Worm (Caenorhabditis elegans) whole organism, L3 larva: ENCODE data around the gene pph-4.1.

ENCODE experiments used
- R02D3.7 ChIP-seq: fragments of 150-350 bp; optimal IDR thresholded peaks from 2 replicates; lab custom pipeline; 2014; ENCODE audit warnings: missing biosample characterization, missing genetic modification characterization
- ZK546.5 ChIP-seq: sonication (generic microtip); optimal IDR thresholded peaks from 2 replicates; lab custom pipeline; 2017; ENCODE audit warnings: missing biosample characterization, missing genetic modification characterization
- ama-1 ChIP-seq: fragments of 150-350 bp; optimal IDR thresholded peaks from 2 replicates; lab custom pipeline; 2018
- ceh-16 ChIP-seq: sonication (generic microtip); optimal IDR thresholded peaks from 2 replicates; lab custom pipeline; 2017; ENCODE audit warnings: missing biosample characterization, missing genetic modification characterization
- ceh-28 ChIP-seq: fragments of 150-350 bp; optimal IDR thresholded peaks from 2 replicates; lab custom pipeline; 2014; ENCODE audit warnings: missing biosample characterization, missing genetic modification reagents, missing genetic modification characterization
- ceh-82 ChIP-seq: fragments of 150-350 bp; optimal IDR thresholded peaks from 2 replicates; lab custom pipeline; 2014; ENCODE audit warnings: missing biosample characterization, missing genetic modification characterization
- ceh-9 ChIP-seq: sonication (generic microtip); optimal IDR thresholded peaks from 2 replicates; lab custom pipeline; 2018; ENCODE audit warnings: missing biosample characterization, missing genetic modification characterization
- daf-12 ChIP-seq: fragments of 150-350 bp; optimal IDR thresholded peaks from 2 replicates; lab custom pipeline; 2014; ENCODE audit warnings: missing biosample characterization, missing genetic modification reagents, missing genetic modification characterization
- egl-27 ChIP-seq: sonication (generic microtip); optimal IDR thresholded peaks from 4 replicates; lab custom pipeline; 2017; ENCODE audit warnings: missing biosample characterization, missing genetic modification reagents, missing genetic modification characterization
- egl-5 ChIP-seq: fragments of 150-350 bp; optimal IDR thresholded peaks from 2 replicates; lab custom pipeline; 2017; ENCODE audit warnings: missing biosample characterization, missing genetic modification reagents, missing genetic modification characterization, inconsistent platforms
- elt-1 ChIP-seq: fragments of 150-350 bp; optimal IDR thresholded peaks from 2 replicates; lab custom pipeline; 2014; ENCODE audit warnings: missing biosample characterization, missing genetic modification characterization
- elt-2 ChIP-seq: sonication (generic microtip); optimal IDR thresholded peaks from 2 replicates; lab custom pipeline; 2016; ENCODE audit warnings: missing genetic modification reagents, mild to moderate bottlenecking, missing genetic modification characterization, missing compliant biosample characterization
- elt-3 ChIP-seq, 3 experiments: fragments of 150-350 bp in 1 of 3; sonication (generic microtip) in 2 of 3; optimal IDR thresholded peaks; 2 replicates in 2 of 3; 4 replicates in 1 of 3; lab custom pipeline; 2014 to 2017; ENCODE audit warnings: missing biosample characterization in 3 of 3, missing genetic modification characterization in 3 of 3
- eor-1 ChIP-seq, 2 experiments: fragments of 150-350 bp; optimal IDR thresholded peaks; 2 replicates each; lab custom pipeline; 2014 to 2018; ENCODE audit warnings: missing biosample characterization in 2 of 2, missing genetic modification characterization in 2 of 2
- fkh-10 ChIP-seq: sonication (generic microtip); optimal IDR thresholded peaks from 2 replicates; lab custom pipeline; 2017; ENCODE audit warnings: missing biosample characterization, missing genetic modification reagents, missing genetic modification characterization
- fos-1 ChIP-seq: fragments of 150-350 bp; optimal IDR thresholded peaks from 2 replicates; lab custom pipeline; 2014; ENCODE audit warnings: missing biosample characterization, missing genetic modification characterization
- hmg-11 ChIP-seq: sonication (generic microtip); optimal IDR thresholded peaks from 2 replicates; lab custom pipeline; 2016; ENCODE audit warnings: missing genetic modification characterization, missing compliant biosample characterization
- jun-1 ChIP-seq: fragments of 150-350 bp; optimal IDR thresholded peaks from 2 replicates; lab custom pipeline; 2014; ENCODE audit warnings: missing biosample characterization, missing genetic modification reagents, missing genetic modification characterization
- lin-15B ChIP-seq: fragments of 150-350 bp; optimal IDR thresholded peaks from 2 replicates; lab custom pipeline; 2014; ENCODE audit warnings: missing biosample characterization, missing genetic modification characterization
- lin-39 ChIP-seq: fragments of 150-350 bp; optimal IDR thresholded peaks from 2 replicates; lab custom pipeline; 2018; ENCODE audit warnings: missing biosample characterization, missing genetic modification reagents, missing genetic modification characterization
- lsy-12 ChIP-seq: sonication (generic microtip); optimal IDR thresholded peaks from 2 replicates; lab custom pipeline; 2016; ENCODE audit warnings: mild to moderate bottlenecking, missing genetic modification characterization, missing compliant biosample characterization
- mdl-1 ChIP-seq: fragments of 150-350 bp; optimal IDR thresholded peaks from 2 replicates; lab custom pipeline; 2014; ENCODE audit warnings: missing biosample characterization, missing genetic modification characterization
- mml-1 ChIP-seq: fragments of 150-350 bp; sonication (generic microtip); optimal IDR thresholded peaks from 3 replicates; lab custom pipeline; 2014; ENCODE audit warnings: missing biosample characterization, missing genetic modification characterization
- nfya-1 ChIP-seq: sonication (generic microtip); optimal IDR thresholded peaks from 2 replicates; lab custom pipeline; 2017; ENCODE audit warnings: missing genetic modification characterization, mild to moderate bottlenecking, missing compliant biosample characterization, antibody characterized with exemption, moderate library complexity; ENCODE audit not compliant: insufficient read depth
- nhr-11 ChIP-seq: fragments of 150-350 bp; optimal IDR thresholded peaks from 2 replicates; lab custom pipeline; 2014; ENCODE audit warnings: missing biosample characterization, missing genetic modification characterization
- nhr-12 ChIP-seq: fragments of 150-350 bp; optimal IDR thresholded peaks from 2 replicates; lab custom pipeline; 2014; ENCODE audit warnings: missing biosample characterization, missing genetic modification characterization
- nhr-23 ChIP-seq: fragments of 150-350 bp; optimal IDR thresholded peaks from 2 replicates; lab custom pipeline; 2014; ENCODE audit warnings: missing biosample characterization, missing genetic modification reagents, missing genetic modification characterization
- nhr-237 ChIP-seq: fragments of 150-350 bp; optimal IDR thresholded peaks from 2 replicates; lab custom pipeline; 2014; ENCODE audit warnings: missing biosample characterization, missing genetic modification characterization
- nhr-25 ChIP-seq: sonication (generic microtip); optimal IDR thresholded peaks from 2 replicates; lab custom pipeline; 2017; ENCODE audit warnings: missing biosample characterization, missing genetic modification characterization
- nhr-43 ChIP-seq: sonication (generic microtip); optimal IDR thresholded peaks from 2 replicates; lab custom pipeline; 2016; ENCODE audit warnings: mild to moderate bottlenecking, missing genetic modification characterization, missing compliant biosample characterization; ENCODE audit not compliant: poor library complexity, severe bottlenecking
- nhr-67 ChIP-seq: fragments of 150-350 bp; optimal IDR thresholded peaks from 2 replicates; lab custom pipeline; 2014; ENCODE audit warnings: missing biosample characterization, missing genetic modification characterization
- nhr-77 ChIP-seq: fragments of 150-350 bp; optimal IDR thresholded peaks from 2 replicates; lab custom pipeline; 2014; ENCODE audit warnings: missing biosample characterization, missing genetic modification characterization
- pha-4 ChIP-seq: fragments of 150-350 bp; optimal IDR thresholded peaks from 2 replicates; lab custom pipeline; 2014; ENCODE audit warnings: missing biosample characterization, missing genetic modification reagents, missing genetic modification characterization
- pqm-1 ChIP-seq: fragments of 150-350 bp; optimal IDR thresholded peaks from 2 replicates; lab custom pipeline; 2017; ENCODE audit warnings: missing biosample characterization, missing genetic modification characterization, inconsistent platforms
- sea-2 ChIP-seq: fragments of 150-350 bp; sonication (generic microtip); optimal IDR thresholded peaks from 4 replicates; lab custom pipeline; 2014; ENCODE audit warnings: missing biosample characterization, missing genetic modification reagents, missing genetic modification characterization
- skn-1 ChIP-seq: fragments of 150-350 bp; optimal IDR thresholded peaks from 2 replicates; lab custom pipeline; 2014; ENCODE audit warnings: missing biosample characterization, missing genetic modification characterization
- snpc-4 ChIP-seq: fragments of 150-350 bp; optimal IDR thresholded peaks from 2 replicates; lab custom pipeline; 2014; ENCODE audit warnings: missing biosample characterization, missing genetic modification characterization
- tbx-2 ChIP-seq: sonication (generic microtip); optimal IDR thresholded peaks from 2 replicates; lab custom pipeline; 2016; ENCODE audit warnings: mild to moderate bottlenecking, missing genetic modification characterization, missing compliant biosample characterization
- unc-39 ChIP-seq: sonication (generic microtip); optimal IDR thresholded peaks from 4 replicates; lab custom pipeline; 2017; ENCODE audit warnings: missing biosample characterization, missing genetic modification characterization
- unc-62 ChIP-seq: fragments of 150-350 bp; sonication (generic microtip); optimal IDR thresholded peaks from 4 replicates; lab custom pipeline; 2014; ENCODE audit warnings: missing biosample characterization, missing genetic modification reagents, missing genetic modification characterization
- zag-1 ChIP-seq: fragments of 150-350 bp; optimal IDR thresholded peaks from 2 replicates; lab custom pipeline; 2014; ENCODE audit warnings: missing biosample characterization, missing genetic modification characterization
- ztf-11 ChIP-seq: fragments of 150-350 bp; optimal IDR thresholded peaks from 2 replicates; lab custom pipeline; 2014; ENCODE audit warnings: missing biosample characterization, missing genetic modification characterization
- ztf-4 ChIP-seq: fragments of 150-350 bp; optimal IDR thresholded peaks from 2 replicates; lab custom pipeline; 2014; ENCODE audit warnings: missing biosample characterization, missing genetic modification characterization

The pph-4.1 gene

DNA sequence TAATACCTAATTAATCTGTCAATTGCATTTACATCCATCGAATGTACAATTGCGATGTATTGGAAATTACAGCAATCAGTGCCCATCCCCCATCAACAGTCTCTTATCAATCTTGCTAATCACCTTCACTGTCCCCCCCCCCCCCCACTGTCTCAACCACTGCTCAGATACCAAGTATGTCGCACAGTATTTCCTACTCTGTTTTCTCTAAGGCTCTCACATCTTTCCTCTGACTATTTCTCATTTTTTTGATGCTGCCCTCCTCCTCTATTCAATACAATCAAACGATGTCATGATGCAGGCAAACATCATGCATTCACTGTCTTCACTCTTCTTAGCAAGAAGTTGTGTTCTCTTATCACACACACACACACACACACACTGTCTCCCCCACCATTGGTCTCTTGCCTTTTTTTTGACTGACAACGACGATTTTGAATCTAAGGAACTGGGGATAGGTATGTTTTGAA, 23.6 kb downstream of the pph-4.1 start, which contains the start of the genes zip-12 and Y75B8A.63:
zip-12 (plus strand) TSS at position 387 of the 470 bp plus-strand sequence.
Y75B8A.63 (plus strand) TSS at position 420 of the 470 bp plus-strand sequence.
- TF ChIP-seq jun-1 (tag; lab: Kevin White, UChicago): peak; percentile 1
- TF ChIP-seq lin-15B (tag; lab: Kevin White, UChicago): no peak
- peak; percentile 55 for TF ChIP-seq pqm-1
- peak; percentile 21 for TF ChIP-seq pha-4 (tag; lab: Kevin White, UChicago)
- no peak for TF ChIP-seq ztf-11 (tag; lab: Kevin White, UChicago)
- peak; percentile 91 for TF ChIP-seq elt-2 (tag; lab: Kevin White, UChicago)
- peak; percentile 25 for TF ChIP-seq nfya-1
- TF ChIP-seq elt-3 (tag; optimal IDR thresholded peaks at IDR 0.05; lab: Kevin White, UChicago): peak in 1 of 3 experiments; percentile 18

DNA sequence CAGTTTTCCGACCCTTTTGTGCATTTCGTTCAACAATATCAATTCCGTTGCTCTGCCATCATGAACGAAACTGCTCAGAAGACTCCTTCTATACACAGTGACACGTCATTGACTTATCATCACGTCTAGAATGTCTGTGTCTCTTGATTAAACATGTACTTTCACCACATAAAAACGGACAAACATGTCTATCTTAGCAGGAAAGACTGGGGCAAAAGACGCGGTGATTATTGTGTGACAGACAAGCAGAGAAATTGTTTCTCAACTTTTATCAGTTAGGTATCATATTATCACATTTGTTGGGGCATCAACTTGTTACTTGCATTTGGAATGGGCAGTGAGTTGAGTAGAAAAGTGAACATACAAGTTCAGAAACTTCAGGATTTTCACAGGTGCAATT, 25.9 kb downstream of the pph-4.1 start:
- TF ChIP-seq nhr-11 (tag; lab: Kevin White, UChicago) (no peak), ceh-9 (tag; lab: Kevin White, UChicago) (no peak), tbx-2 (tag; lab: Kevin White, UChicago) (no peak), pqm-1 (peak; percentile 85), elt-2 (tag; lab: Kevin White, UChicago) (peak; percentile 96), lin-39 (no peak), jun-1 (tag; lab: Kevin White, UChicago) (peak; percentile 62), hmg-11 (tag; lab: Kevin White, UChicago) (no peak), R02D3.7 (tag; lab: Kevin White, UChicago) (no peak), pha-4 (tag; lab: Kevin White, UChicago) (peak; percentile 34), ceh-82 (tag; lab: Kevin White, UChicago) (no peak), mml-1 (tag; lab: Kevin White, UChicago) (no peak), skn-1 (tag; lab: Kevin White, UChicago) (peak; percentile 39), unc-39 (tag; lab: Kevin White, UChicago) (no peak), elt-1 (tag; lab: Kevin White, UChicago) (no peak), nfya-1 (peak; percentile 36), eor-1 (tag; optimal IDR thresholded peaks at IDR 0.05; lab: Kevin White, UChicago) (no peak), nhr-77 (tag; lab: Kevin White, UChicago) (no peak)

DNA sequence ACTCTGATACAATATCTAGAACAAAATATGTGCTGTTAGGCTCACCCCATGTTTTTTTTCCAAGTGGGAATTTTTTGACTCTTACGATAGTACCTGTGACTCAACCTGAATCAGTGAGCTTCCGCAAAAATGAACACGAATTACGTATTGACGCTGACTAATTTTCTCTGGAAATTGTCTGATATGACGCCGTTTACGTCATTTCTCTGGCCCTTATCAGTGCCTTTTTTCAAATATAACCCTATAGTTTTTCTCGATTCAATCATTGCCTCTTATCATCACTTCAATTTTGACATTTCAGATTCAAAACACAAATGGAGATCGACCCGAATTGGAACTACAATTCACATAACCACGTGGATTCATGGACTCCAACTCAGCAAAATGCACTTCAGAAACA, 32.3 kb downstream of the pph-4.1 start, which contains the start of gene Y75B8A.28:
Y75B8A.28 (plus strand) TSS at position 296 of the 400 bp plus-strand sequence.
- no peak for TF ChIP-seq hmg-11 (tag; lab: Kevin White, UChicago)
- peak; percentile 99 for TF ChIP-seq pqm-1
- no peak for TF ChIP-seq zag-1
- no peak for TF ChIP-seq ZK546.5 (tag; lab: Kevin White, UChicago)
- TF ChIP-seq fos-1 (tag; lab: Kevin White, UChicago): peak; percentile 84
- no peak for TF ChIP-seq mdl-1 (tag; lab: Kevin White, UChicago)
- TF ChIP-seq snpc-4: no peak
- TF ChIP-seq ama-1 (lab: Kevin White, UChicago): no peak
- TF ChIP-seq nhr-237: no peak
- TF ChIP-seq nhr-12 (tag; lab: Kevin White, UChicago): no peak
- no peak for TF ChIP-seq nfya-1
- TF ChIP-seq elt-2 (tag; lab: Kevin White, UChicago): peak; percentile 96
- no peak for TF ChIP-seq tbx-2 (tag; lab: Kevin White, UChicago)
- TF ChIP-seq lsy-12 (tag; lab: Kevin White, UChicago): no peak
- no peak for TF ChIP-seq nhr-43
- TF ChIP-seq nhr-77 (tag; lab: Kevin White, UChicago): no peak
- no peak for TF ChIP-seq fkh-10 (GFP tag; lab: Kevin White, UChicago)
- no peak for TF ChIP-seq ceh-9 (tag; lab: Kevin White, UChicago)
- TF ChIP-seq lin-39: no peak
- TF ChIP-seq nhr-67 (tag; lab: Kevin White, UChicago): no peak
- peak; percentile 91 for TF ChIP-seq jun-1 (tag; lab: Kevin White, UChicago)
- TF ChIP-seq unc-62 (GFP tag; lab: Kevin White, UChicago): no peak
- no peak for TF ChIP-seq elt-1 (tag; lab: Kevin White, UChicago)
- peak; percentile 50 for TF ChIP-seq pha-4 (tag; lab: Kevin White, UChicago)
- TF ChIP-seq, all 47 proteins: peak for 5

DNA sequence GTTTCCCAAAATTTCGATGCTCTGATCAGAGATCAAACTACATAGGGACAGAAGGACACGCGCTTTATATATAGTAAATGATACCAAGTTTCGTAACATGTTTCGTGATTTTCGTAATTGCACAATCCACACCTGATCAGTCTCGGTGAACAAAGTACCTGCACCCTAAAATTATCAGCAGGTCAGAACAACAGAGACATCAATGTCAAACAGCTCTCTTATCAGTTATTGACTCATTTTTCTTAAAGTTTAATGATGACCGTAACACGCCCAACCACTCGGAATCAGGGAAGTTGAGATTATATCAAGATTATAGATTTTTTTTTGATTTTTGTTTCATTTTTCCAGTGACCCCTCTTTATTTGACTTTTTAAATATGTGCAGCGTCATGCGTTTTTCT, 33.6 kb downstream of the pph-4.1 start:
- TF ChIP-seq pqm-1: peak; percentile 88
- TF ChIP-seq jun-1 (tag; lab: Kevin White, UChicago): peak; percentile 83
- no peak for TF ChIP-seq lin-15B (tag; lab: Kevin White, UChicago)
- no peak for TF ChIP-seq elt-3 (tag; optimal IDR thresholded peaks at IDR 0.05; lab: Kevin White, UChicago)
- TF ChIP-seq egl-5: no peak
- no peak for TF ChIP-seq sea-2
- no peak for TF ChIP-seq egl-27 (tag; lab: Kevin White, UChicago)
- no peak for TF ChIP-seq fkh-10 (GFP tag; lab: Kevin White, UChicago)
- no peak for TF ChIP-seq ceh-16
- peak; percentile 11 for TF ChIP-seq pha-4 (tag; lab: Kevin White, UChicago)
- TF ChIP-seq snpc-4: no peak
- no peak for TF ChIP-seq ZK546.5 (tag; lab: Kevin White, UChicago)
- TF ChIP-seq daf-12 (tag; lab: Kevin White, UChicago): no peak
- no peak for TF ChIP-seq nhr-237
- TF ChIP-seq nfya-1: no peak
- no peak for TF ChIP-seq mml-1 (tag; lab: Kevin White, UChicago)
- TF ChIP-seq unc-39 (tag; lab: Kevin White, UChicago): no peak
- TF ChIP-seq elt-2 (tag; lab: Kevin White, UChicago): peak; percentile 91
- TF ChIP-seq ztf-4 (tag; lab: Kevin White, UChicago): no peak
- no peak for TF ChIP-seq tbx-2 (tag; lab: Kevin White, UChicago)
- no peak for TF ChIP-seq ceh-28
- no peak for TF ChIP-seq nhr-11 (tag; lab: Kevin White, UChicago)
- TF ChIP-seq nhr-67 (tag; lab: Kevin White, UChicago): no peak
- no peak for TF ChIP-seq nhr-23
- no peak for TF ChIP-seq elt-1 (tag; lab: Kevin White, UChicago)
- TF ChIP-seq ceh-9 (tag; lab: Kevin White, UChicago): no peak
- TF ChIP-seq nhr-25 (tag; lab: Kevin White, UChicago): no peak
